Worm (Caenorhabditis elegans): ENCODE data around the gene F44F4.3.

Gene F44F4.3

ce11 chrII:10857077-10857476 is 28.6 kb downstream of the F44F4.3 start, which contains the start of gene M106.7:
TSS of gene M106.7 (minus strand) at chrII:10857177.
- TF ChIP-seq scrt-1 (GFP tag; IDR thresholded peaks at IDR 0.05) = no peak

ce11 chrII:10852880-10853279 is 32.8 kb downstream of the F44F4.3 start:
- no peak for TF ChIP-seq ets-7 (tag; optimal IDR thresholded peaks at IDR 0.05)
- TF ChIP-seq tbx-11 (GFP tag; IDR thresholded peaks at IDR 0.05) = no peak
- TF ChIP-seq pes-1 (GFP tag; IDR thresholded peaks at IDR 0.05) = no peak
- TF ChIP-seq ama-1 (optimal IDR thresholded peaks at IDR 0.05) = no peak
- no peak for TF ChIP-seq tbx-37 (GFP tag; conservative IDR thresholded peaks at IDR 0.05)
- TF ChIP-seq hmg-4 (GFP tag; optimal IDR thresholded peaks at IDR 0.05) = no peak
- no peak for TF ChIP-seq hnd-1 (tag; optimal IDR thresholded peaks at IDR 0.05)
- no peak for TF ChIP-seq hmbx-1 (tag; optimal IDR thresholded peaks at IDR 0.05)
- TF ChIP-seq sea-1 (GFP tag; conservative IDR thresholded peaks at IDR 0.05) = no peak
- no peak for TF ChIP-seq flt-1 (GFP tag; IDR thresholded peaks at IDR 0.05)
- TF ChIP-seq F13C5.2 (tag; optimal IDR thresholded peaks at IDR 0.05) = no peak
- no peak for TF ChIP-seq aly-1 (tag; optimal IDR thresholded peaks at IDR 0.05)
- no peak for TF ChIP-seq B0310.2 (tag; optimal IDR thresholded peaks at IDR 0.05)
- no peak for TF ChIP-seq tra-4 (tag; optimal IDR thresholded peaks at IDR 0.05)
- no peak for TF ChIP-seq scrt-1 (GFP tag; IDR thresholded peaks at IDR 0.05)
- TF ChIP-seq ceh-36 (tag; optimal IDR thresholded peaks at IDR 0.05) = no peak
- TF ChIP-seq ceh-13 (GFP tag; optimal IDR thresholded peaks at IDR 0.05) = no peak

ce11 chrII:10851110-10851509 is 34.6 kb downstream of the F44F4.3 start:
- TF ChIP-seq tbx-11 (GFP tag; IDR thresholded peaks at IDR 0.05) (no peak), hmbx-1 (tag; optimal IDR thresholded peaks at IDR 0.05) (no peak), hnd-1 (tag; optimal IDR thresholded peaks at IDR 0.05) (no peak), hmg-4 (GFP tag; optimal IDR thresholded peaks at IDR 0.05) (peak; percentile 46)

DNA sequence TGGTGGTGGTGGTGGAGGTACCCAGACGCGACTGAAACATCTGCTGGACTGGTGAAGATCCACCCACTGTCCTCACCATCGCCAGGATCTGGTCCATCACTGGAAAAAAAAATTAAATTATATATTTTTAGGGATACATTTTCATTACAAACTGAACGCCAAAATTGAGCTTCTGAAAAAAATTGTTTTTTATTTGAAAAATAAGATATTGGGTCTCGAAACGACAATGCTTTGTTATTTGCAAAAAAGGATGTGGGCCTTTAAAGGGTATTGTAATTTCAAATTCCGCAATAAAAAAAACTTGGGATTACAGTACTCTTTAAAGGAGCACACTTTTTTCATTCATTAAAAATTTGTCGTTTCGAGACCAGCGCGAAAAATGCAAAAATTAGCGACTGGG is 35.8 kb downstream of the F44F4.3 start, which contains the start of gene M106.2:
Gene M106.2 (minus strand): TSS at position 101 of the 400 bp plus-strand sequence.
- TF ChIP-seq sea-1 (GFP tag; conservative IDR thresholded peaks at IDR 0.05) = no peak
- no peak for TF ChIP-seq tbx-11 (GFP tag; IDR thresholded peaks at IDR 0.05)
- no peak for TF ChIP-seq tra-4 (tag; optimal IDR thresholded peaks at IDR 0.05)
- TF ChIP-seq F13C5.2 (tag; optimal IDR thresholded peaks at IDR 0.05) = no peak
- no peak for TF ChIP-seq scrt-1 (GFP tag; IDR thresholded peaks at IDR 0.05)
- TF ChIP-seq ama-1 (optimal IDR thresholded peaks at IDR 0.05) = no peak
- no peak for TF ChIP-seq ceh-36 (tag; optimal IDR thresholded peaks at IDR 0.05)
- no peak for TF ChIP-seq hmg-4 (GFP tag; optimal IDR thresholded peaks at IDR 0.05)
- TF ChIP-seq pes-1 (GFP tag; IDR thresholded peaks at IDR 0.05) = no peak
- TF ChIP-seq ceh-13 (GFP tag; optimal IDR thresholded peaks at IDR 0.05) = no peak
- no peak for TF ChIP-seq B0310.2 (tag; optimal IDR thresholded peaks at IDR 0.05)
- no peak for TF ChIP-seq tbx-37 (GFP tag; conservative IDR thresholded peaks at IDR 0.05)

- TF ChIP-seq sea-1 (GFP tag; conservative IDR thresholded peaks at IDR 0.05) (no peak), hmg-4 (GFP tag; optimal IDR thresholded peaks at IDR 0.05) (no peak), ama-1 (optimal IDR thresholded peaks at IDR 0.05) (no peak), ceh-36 (tag; optimal IDR thresholded peaks at IDR 0.05) (no peak), tbx-37 (GFP tag; conservative IDR thresholded peaks at IDR 0.05) (no peak), flt-1 (GFP tag; IDR thresholded peaks at IDR 0.05) (no peak), ets-7 (tag; optimal IDR thresholded peaks at IDR 0.05) (no peak), tbx-11 (GFP tag; IDR thresholded peaks at IDR 0.05) (no peak)
These were observed 38.7 kb downstream of the F44F4.3 start for ce11 chrII:10847057-10847456.

ce11 chrII:10843527-10843926 is 42.2 kb downstream of the F44F4.3 start, which contains the start of gene M106.8:
TSS of gene M106.8 (minus strand) at chrII:10843627.
- TF ChIP-seq ets-7 (tag; optimal IDR thresholded peaks at IDR 0.05) = no peak
- no peak for TF ChIP-seq pes-1 (GFP tag; IDR thresholded peaks at IDR 0.05)
- TF ChIP-seq aly-1 (tag; optimal IDR thresholded peaks at IDR 0.05) = no peak
- no peak for TF ChIP-seq sea-1 (GFP tag; conservative IDR thresholded peaks at IDR 0.05)
- no peak for TF ChIP-seq ceh-36 (tag; optimal IDR thresholded peaks at IDR 0.05)
- TF ChIP-seq F13C5.2 (tag; optimal IDR thresholded peaks at IDR 0.05) = no peak
- no peak for TF ChIP-seq hnd-1 (tag; optimal IDR thresholded peaks at IDR 0.05)
- no peak for TF ChIP-seq hmg-4 (GFP tag; optimal IDR thresholded peaks at IDR 0.05)
- no peak for TF ChIP-seq flt-1 (GFP tag; IDR thresholded peaks at IDR 0.05)
- no peak for TF ChIP-seq ama-1 (optimal IDR thresholded peaks at IDR 0.05)
- no peak for TF ChIP-seq ceh-13 (GFP tag; optimal IDR thresholded peaks at IDR 0.05)

DNA sequence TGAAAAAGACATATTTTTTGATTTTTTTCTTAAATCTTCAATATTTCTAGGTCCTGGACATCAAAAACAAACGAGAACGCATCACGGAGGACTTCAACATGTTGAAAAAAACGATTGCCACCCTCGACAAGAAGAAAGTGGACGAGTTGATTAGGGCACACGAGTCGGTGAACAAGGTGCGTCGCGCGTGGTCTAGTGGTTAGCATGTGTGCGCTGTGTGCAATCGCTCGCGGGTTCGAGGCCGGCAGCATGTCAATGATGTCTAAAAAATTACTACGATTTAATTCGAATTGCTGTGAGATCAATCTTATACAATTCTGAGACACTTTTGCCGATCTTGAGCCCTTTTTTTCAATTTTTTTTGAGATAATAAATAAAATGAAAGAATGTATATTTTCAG is 45.7 kb downstream of the F44F4.3 start:
- TF ChIP-seq ets-7 (tag; optimal IDR thresholded peaks at IDR 0.05) (peak; percentile 83), tra-4 (tag; optimal IDR thresholded peaks at IDR 0.05) (peak; percentile 94), hnd-1 (tag; optimal IDR thresholded peaks at IDR 0.05) (peak; percentile 91), aly-1 (tag; optimal IDR thresholded peaks at IDR 0.05) (peak; percentile 96), scrt-1 (GFP tag; IDR thresholded peaks at IDR 0.05) (peak; percentile 98), ceh-13 (GFP tag; optimal IDR thresholded peaks at IDR 0.05) (peak; percentile 96), B0310.2 (tag; optimal IDR thresholded peaks at IDR 0.05) (peak; percentile 89), flt-1 (GFP tag; IDR thresholded peaks at IDR 0.05) (peak; percentile 96), hmbx-1 (tag; optimal IDR thresholded peaks at IDR 0.05) (peak; percentile 92), F13C5.2 (tag; optimal IDR thresholded peaks at IDR 0.05) (peak; percentile 97), ceh-36 (tag; optimal IDR thresholded peaks at IDR 0.05) (peak; percentile 96), sea-1 (GFP tag; conservative IDR thresholded peaks at IDR 0.05) (peak; percentile 92), tbx-37 (GFP tag; conservative IDR thresholded peaks at IDR 0.05) (peak; percentile 93), ama-1 (optimal IDR thresholded peaks at IDR 0.05) (peak; percentile 89), tbx-11 (GFP tag; IDR thresholded peaks at IDR 0.05) (peak; percentile 94), pes-1 (GFP tag; IDR thresholded peaks at IDR 0.05) (peak; percentile 96), hmg-4 (GFP tag; optimal IDR thresholded peaks at IDR 0.05) (peak; percentile 99)

DNA sequence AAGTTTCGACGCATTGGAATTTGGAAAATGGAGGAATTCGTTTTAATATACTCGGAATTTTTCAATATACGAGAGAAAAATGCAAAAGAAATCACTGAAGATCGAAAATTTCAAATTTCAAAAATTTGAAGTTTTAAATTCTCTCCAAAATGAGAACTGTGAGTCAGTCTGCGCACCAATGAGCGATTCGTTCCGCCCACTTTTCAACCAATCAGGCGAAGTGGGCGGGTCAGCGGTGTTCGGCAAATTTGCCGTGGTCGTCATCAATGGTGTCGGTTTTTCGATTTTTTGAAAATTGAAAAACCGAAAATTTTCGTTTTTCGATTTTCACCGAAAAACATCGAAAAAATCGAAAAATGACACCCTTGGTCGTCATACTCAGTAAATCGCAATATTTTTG is 47.2 kb downstream of the F44F4.3 start:
- TF ChIP-seq ets-7 (tag; optimal IDR thresholded peaks at IDR 0.05) = no peak
- no peak for TF ChIP-seq flt-1 (GFP tag; IDR thresholded peaks at IDR 0.05)
- no peak for TF ChIP-seq ama-1 (optimal IDR thresholded peaks at IDR 0.05)
- no peak for TF ChIP-seq F13C5.2 (tag; optimal IDR thresholded peaks at IDR 0.05)
- TF ChIP-seq tbx-37 (GFP tag; conservative IDR thresholded peaks at IDR 0.05) = no peak
- no peak for TF ChIP-seq ceh-13 (GFP tag; optimal IDR thresholded peaks at IDR 0.05)
- TF ChIP-seq hnd-1 (tag; optimal IDR thresholded peaks at IDR 0.05) = no peak
- TF ChIP-seq pes-1 (GFP tag; IDR thresholded peaks at IDR 0.05) = no peak
- no peak for TF ChIP-seq scrt-1 (GFP tag; IDR thresholded peaks at IDR 0.05)
- no peak for TF ChIP-seq hmg-4 (GFP tag; optimal IDR thresholded peaks at IDR 0.05)
- TF ChIP-seq tra-4 (tag; optimal IDR thresholded peaks at IDR 0.05) = no peak
- no peak for TF ChIP-seq ceh-36 (tag; optimal IDR thresholded peaks at IDR 0.05)
- TF ChIP-seq sea-1 (GFP tag; conservative IDR thresholded peaks at IDR 0.05) = no peak
- no peak for TF ChIP-seq aly-1 (tag; optimal IDR thresholded peaks at IDR 0.05)
- no peak for TF ChIP-seq tbx-11 (GFP tag; IDR thresholded peaks at IDR 0.05)
- TF ChIP-seq B0310.2 (tag; optimal IDR thresholded peaks at IDR 0.05) = no peak
- TF ChIP-seq hmbx-1 (tag; optimal IDR thresholded peaks at IDR 0.05) = no peak

Measured in whole organism, early embryonic.